Worm (Caenorhabditis elegans) whole organism, L1 larva: ENCODE results near the gene bud-31.

ENCODE experiments used
- F16B12.6 ChIP-seq: fragments of 150-350 bp; optimal IDR thresholded peaks from 2 replicates; lab custom pipeline; 2014; ENCODE audit warnings: missing biosample characterization, missing genetic modification characterization
- Y116A8C.19 ChIP-seq: sonication (generic microtip); optimal IDR thresholded peaks from 2 replicates; lab custom pipeline; 2016; ENCODE audit warnings: missing compliant biosample characterization, missing genetic modification characterization, borderline replicate concordance
- aha-1 ChIP-seq: fragments of 150-350 bp; optimal IDR thresholded peaks from 2 replicates; lab custom pipeline; 2014; ENCODE audit warnings: missing biosample characterization, missing genetic modification characterization
- ceh-63 ChIP-seq: fragments of 200-800 bp; sonication (Bioruptor generic); optimal IDR thresholded peaks from 2 replicates; lab custom pipeline; 2018; ENCODE audit warnings: mild to moderate bottlenecking, missing genetic modification characterization, missing compliant biosample characterization
- ceh-8 ChIP-seq: fragments of 200-800 bp; sonication (Bioruptor generic); optimal IDR thresholded peaks from 2 replicates; lab custom pipeline; 2018; ENCODE audit warnings: mild to moderate bottlenecking, missing genetic modification characterization, moderate library complexity, missing compliant biosample characterization
- ceh-82 ChIP-seq, 3 experiments: fragments of 150-350 bp in 1 of 3; sonication (generic microtip) in 2 of 3; optimal IDR thresholded peaks; 2 replicates each; lab custom pipeline; 2014 to 2017; ENCODE audit warnings: missing biosample characterization in 3 of 3, missing genetic modification characterization in 3 of 3
- ceh-88 ChIP-seq: fragments of 200-800 bp; sonication (Bioruptor generic); IDR thresholded peaks from 2 replicates; pipeline ENCODE4 v1.3.6; 2022; ENCODE audit warnings: missing genetic modification characterization, missing compliant biosample characterization
- dpl-1 ChIP-seq, 3 experiments: fragments of 150-350 bp in 2 of 3; sonication (generic microtip) in 1 of 3; optimal IDR thresholded peaks; 2 replicates each; lab custom pipeline; 2014 to 2017; ENCODE audit warnings: missing biosample characterization in 3 of 3, missing genetic modification characterization in 3 of 3, missing genetic modification reagents in 3 of 3
- dsc-1 ChIP-seq: sonication (generic microtip); optimal IDR thresholded peaks from 2 replicates; lab custom pipeline; 2016; ENCODE audit warnings: mild to moderate bottlenecking, missing genetic modification characterization, missing compliant biosample characterization
- efl-1 ChIP-seq, 4 experiments: fragments of 150-350 bp; optimal IDR thresholded peaks in 3 of 4; peaks in 1 of 4; 1 replicate in 1 of 4; 2 replicates in 3 of 4; lab custom pipeline; 2014; ENCODE audit warnings: missing biosample characterization in 2 of 4, missing genetic modification characterization in 2 of 4, missing genetic modification reagents in 2 of 4
- egl-13 ChIP-seq: sonication (generic microtip); optimal IDR thresholded peaks from 2 replicates; lab custom pipeline; 2016; ENCODE audit warnings: missing genotype, missing genetic modification reagents, missing genetic modification characterization, missing compliant biosample characterization
- egl-27 ChIP-seq, 2 experiments: fragments of 150-350 bp in 1 of 2; sonication (generic microtip); optimal IDR thresholded peaks; 3 replicates each; lab custom pipeline; 2017 to 2018; ENCODE audit warnings: missing biosample characterization in 2 of 2, missing genetic modification characterization in 2 of 2, missing genetic modification reagents in 2 of 2
- elt-2 ChIP-seq: sonication (generic microtip); optimal IDR thresholded peaks from 2 replicates; lab custom pipeline; 2016; ENCODE audit warnings: missing genetic modification characterization, mild to moderate bottlenecking, inconsistent platforms, missing compliant biosample characterization, missing genetic modification reagents
- ets-5 ChIP-seq: fragments of 200-800 bp; sonication (Bioruptor generic); IDR thresholded peaks from 2 replicates; pipeline ENCODE4 v1.3.6; 2022; ENCODE audit warnings: missing genetic modification characterization, missing compliant biosample characterization
- fkh-10 ChIP-seq: sonication (generic microtip); optimal IDR thresholded peaks from 2 replicates; lab custom pipeline; 2017; ENCODE audit warnings: missing biosample characterization, missing genetic modification reagents, missing genetic modification characterization
- fkh-4 ChIP-seq: sonication (generic microtip); optimal IDR thresholded peaks from 2 replicates; lab custom pipeline; 2016; ENCODE audit warnings: missing compliant biosample characterization, missing genetic modification characterization, borderline replicate concordance
- fkh-8 ChIP-seq: sonication (generic microtip); optimal IDR thresholded peaks from 2 replicates; lab custom pipeline; 2016; ENCODE audit warnings: mild to moderate bottlenecking, missing genetic modification characterization, missing compliant biosample characterization
- fos-1 ChIP-seq: fragments of 150-350 bp; optimal IDR thresholded peaks from 2 replicates; lab custom pipeline; 2014; ENCODE audit warnings: missing biosample characterization, missing genetic modification characterization
- irx-1 ChIP-seq: sonication (generic microtip); optimal IDR thresholded peaks from 2 replicates; lab custom pipeline; 2016; ENCODE audit warnings: missing genetic modification characterization, missing compliant biosample characterization
- jun-1 ChIP-seq: fragments of 150-350 bp; optimal IDR thresholded peaks from 2 replicates; lab custom pipeline; 2014; ENCODE audit warnings: missing biosample characterization, missing genetic modification reagents, missing genetic modification characterization
- lin-13 ChIP-seq: fragments of 150-350 bp; optimal IDR thresholded peaks from 2 replicates; lab custom pipeline; 2014; ENCODE audit warnings: missing biosample characterization, missing genetic modification reagents, missing genetic modification characterization
- lin-14 ChIP-seq: fragments of 200-800 bp; sonication (Bioruptor generic); optimal IDR thresholded peaks from 2 replicates; lab custom pipeline; 2018; ENCODE audit warnings: mild to moderate bottlenecking, missing genetic modification characterization, moderate library complexity, missing compliant biosample characterization
- lin-35 ChIP-seq, 2 experiments: fragments of 150-350 bp; optimal IDR thresholded peaks; 2 replicates each; lab custom pipeline; 2014; ENCODE audit warnings: missing biosample characterization in 2 of 2, missing genetic modification characterization in 2 of 2, missing genetic modification reagents in 2 of 2
- lsy-2 ChIP-seq, 2 experiments: fragments of 150-350 bp; optimal IDR thresholded peaks; 2 replicates each; lab custom pipeline; 2014; ENCODE audit warnings: missing biosample characterization in 2 of 2, missing genetic modification characterization in 2 of 2
- mab-9 ChIP-seq: fragments of 200-800 bp; sonication (Bioruptor generic); IDR thresholded peaks from 2 replicates; pipeline ENCODE4 v1.3.6; 2022; ENCODE audit warnings: missing genetic modification reagents, missing genetic modification characterization, missing compliant biosample characterization
- nhr-11 ChIP-seq: fragments of 150-350 bp; optimal IDR thresholded peaks from 2 replicates; lab custom pipeline; 2014; ENCODE audit warnings: missing biosample characterization, missing genetic modification characterization
- nhr-12 ChIP-seq: sonication (generic microtip); optimal IDR thresholded peaks from 2 replicates; lab custom pipeline; 2017; ENCODE audit warnings: missing biosample characterization, missing genetic modification characterization
- nhr-19 ChIP-seq: fragments of 200-800 bp; sonication (Bioruptor generic); conservative IDR thresholded peaks from 2 replicates; pipeline ENCODE4 v1.3.6; 2022; ENCODE audit warnings: missing genetic modification characterization, missing compliant biosample characterization
- nhr-20 ChIP-seq: sonication (generic microtip); optimal IDR thresholded peaks from 2 replicates; lab custom pipeline; 2016; ENCODE audit warnings: mild to moderate bottlenecking, missing genetic modification characterization, missing compliant biosample characterization
- nhr-237 ChIP-seq: fragments of 150-350 bp; optimal IDR thresholded peaks from 2 replicates; lab custom pipeline; 2014; ENCODE audit warnings: missing biosample characterization, missing genetic modification characterization
- nhr-28 ChIP-seq: fragments of 150-350 bp; optimal IDR thresholded peaks from 2 replicates; lab custom pipeline; 2014; ENCODE audit warnings: missing biosample characterization, missing genetic modification characterization
- nhr-76 ChIP-seq: sonication (generic microtip); optimal IDR thresholded peaks from 2 replicates; lab custom pipeline; 2017; ENCODE audit warnings: missing biosample characterization, missing genetic modification characterization
- nhr-77 ChIP-seq: fragments of 150-350 bp; optimal IDR thresholded peaks from 2 replicates; lab custom pipeline; 2014; ENCODE audit warnings: missing biosample characterization, missing genetic modification characterization
- nhr-84 ChIP-seq: sonication (generic microtip); optimal IDR thresholded peaks from 2 replicates; lab custom pipeline; 2017; ENCODE audit warnings: missing biosample characterization, missing genetic modification characterization
- pag-3 ChIP-seq: sonication (generic microtip); optimal IDR thresholded peaks from 2 replicates; lab custom pipeline; 2017; ENCODE audit warnings: missing genetic modification characterization, mild to moderate bottlenecking, missing compliant biosample characterization, antibody characterized with exemption, borderline replicate concordance; ENCODE audit not compliant: insufficient read depth
- pax-3 ChIP-seq: fragments of 200-800 bp; sonication (Bioruptor generic); optimal IDR thresholded peaks from 2 replicates; lab custom pipeline; 2018; ENCODE audit warnings: mild to moderate bottlenecking, missing genetic modification characterization, moderate library complexity, missing compliant biosample characterization
- pqm-1 ChIP-seq: sonication (generic microtip); optimal IDR thresholded peaks from 3 replicates; lab custom pipeline; 2017; ENCODE audit warnings: missing biosample characterization, missing genetic modification characterization
- skn-1 ChIP-seq: fragments of 150-350 bp; optimal IDR thresholded peaks from 2 replicates; lab custom pipeline; 2014; ENCODE audit warnings: missing biosample characterization, missing genetic modification characterization
- sox-4 ChIP-seq: sonication (generic microtip); optimal IDR thresholded peaks from 2 replicates; lab custom pipeline; 2016; ENCODE audit warnings: missing genetic modification characterization, missing compliant biosample characterization
- sptf-1 ChIP-seq: fragments of 150-350 bp; optimal IDR thresholded peaks from 2 replicates; lab custom pipeline; 2014; ENCODE audit warnings: missing biosample characterization, missing genetic modification characterization
- swsn-7 ChIP-seq: sonication (generic microtip); optimal IDR thresholded peaks from 2 replicates; lab custom pipeline; 2016; ENCODE audit warnings: missing genetic modification characterization, missing compliant biosample characterization
- tbx-2 ChIP-seq: sonication (generic microtip); optimal IDR thresholded peaks from 2 replicates; lab custom pipeline; 2016; ENCODE audit warnings: missing genetic modification characterization, missing compliant biosample characterization
- tlp-1 ChIP-seq: fragments of 150-350 bp; optimal IDR thresholded peaks from 2 replicates; lab custom pipeline; 2014; ENCODE audit warnings: missing biosample characterization, missing genetic modification characterization
- unc-30 ChIP-seq: sonication (generic microtip); optimal IDR thresholded peaks from 2 replicates; lab custom pipeline; 2017; ENCODE audit warnings: missing biosample characterization, missing genetic modification characterization
- xbp-1 ChIP-seq: sonication (generic microtip); optimal IDR thresholded peaks from 2 replicates; lab custom pipeline; 2016; ENCODE audit warnings: missing genetic modification characterization, missing compliant biosample characterization
- zip-4 ChIP-seq: fragments of 200-800 bp; sonication (Bioruptor generic); optimal IDR thresholded peaks from 2 replicates; lab custom pipeline; 2018; ENCODE audit warnings: mild to moderate bottlenecking, missing genetic modification characterization, moderate library complexity, missing compliant biosample characterization
- ztf-11 ChIP-seq, 2 experiments: sonication (generic microtip); optimal IDR thresholded peaks; 2 replicates each; lab custom pipeline; 2016 to 2017; ENCODE audit warnings: missing genetic modification characterization in 2 of 2, missing biosample characterization in 1 of 2, missing compliant biosample characterization in 1 of 2
- ztf-4 ChIP-seq: fragments of 150-350 bp; optimal IDR thresholded peaks from 2 replicates; lab custom pipeline; 2014; ENCODE audit warnings: missing biosample characterization, missing genetic modification characterization

Gene bud-31

DNA sequence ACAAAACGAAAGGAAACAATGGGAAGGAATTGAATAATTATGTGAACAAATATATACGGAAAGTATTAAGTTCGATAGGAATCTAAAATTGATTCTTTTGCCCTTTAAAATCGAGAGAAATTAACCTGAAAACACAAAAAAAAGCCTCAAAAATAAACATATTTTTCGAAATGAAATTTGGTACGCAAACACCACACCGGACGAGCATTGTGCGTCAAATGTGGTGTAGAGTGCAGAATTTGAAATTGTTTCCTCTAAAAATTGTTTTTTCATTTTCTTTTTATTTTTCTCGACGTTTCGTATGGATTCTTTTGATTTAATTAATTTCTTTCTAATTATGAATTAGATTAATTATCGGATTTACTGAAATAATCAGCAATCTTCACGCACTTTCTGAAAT is 938 bp downstream of the bud-31 start (continued):
- no peak for TF ChIP-seq ets-5
- TF ChIP-seq egl-27 (tag; optimal IDR thresholded peaks at IDR 0.05; lab: Kevin White, UChicago): no peak
- TF ChIP-seq sox-4 (tag; lab: Kevin White, UChicago): no peak
- TF ChIP-seq fos-1 (tag; lab: Kevin White, UChicago): no peak
- peak; percentile 37 to 63 (median 48) for TF ChIP-seq dpl-1 (GFP tag; optimal IDR thresholded peaks at IDR 0.05; lab: Kevin White, UChicago)
- TF ChIP-seq zip-4: no peak
- TF ChIP-seq ztf-4: no peak
- TF ChIP-seq tbx-2: no peak
- TF ChIP-seq nhr-28: no peak
- no peak for TF ChIP-seq pag-3 (tag; lab: Kevin White, UChicago)
- TF ChIP-seq egl-13: no peak
- no peak for TF ChIP-seq aha-1 (tag; lab: Kevin White, UChicago)
- TF ChIP-seq nhr-77 (tag; lab: Kevin White, UChicago): no peak
- TF ChIP-seq fkh-10 (GFP tag; lab: Kevin White, UChicago): no peak
- TF ChIP-seq lsy-2 (tag; optimal IDR thresholded peaks at IDR 0.05; lab: Kevin White, UChicago): peak; percentile 35 to 62
- TF ChIP-seq ceh-63 (GFP tag; lab: Kevin White, UChicago): no peak
- TF ChIP-seq ceh-88 (GFP tag; lab: Robert Waterston, UW): no peak
- TF ChIP-seq elt-2 (tag; lab: Kevin White, UChicago): no peak
- TF ChIP-seq nhr-12: no peak
- no peak for TF ChIP-seq fkh-8 (tag; lab: Kevin White, UChicago)
- no peak for TF ChIP-seq nhr-84 (tag; lab: Kevin White, UChicago)
- no peak for TF ChIP-seq skn-1 (tag; lab: Kevin White, UChicago)
- TF ChIP-seq tlp-1 (tag; lab: Kevin White, UChicago): no peak
- no peak for TF ChIP-seq lin-13
- no peak for TF ChIP-seq unc-30 (tag; lab: Kevin White, UChicago)
- TF ChIP-seq ceh-8: no peak
- TF ChIP-seq F16B12.6: peak; percentile 87
- no peak for TF ChIP-seq mab-9 (GFP tag; lab: Robert Waterston, UW)
- TF ChIP-seq nhr-19: no peak
- TF ChIP-seq nhr-20 (tag; lab: Kevin White, UChicago): no peak
- TF ChIP-seq fkh-4: no peak
- TF ChIP-seq jun-1 (tag; lab: Kevin White, UChicago): no peak
- no peak for TF ChIP-seq sptf-1
- no peak for TF ChIP-seq pqm-1 (tag; lab: Kevin White, UChicago)
- peak; percentile 36 to 61 for TF ChIP-seq efl-1 (optimal IDR thresholded peaks at IDR 0.05; lab: Kevin White, UChicago)
- peak; percentile 60 to 96 for TF ChIP-seq efl-1 (GFP tag; optimal IDR thresholded peaks at IDR 0.05 in 1 of 2; lab: Kevin White, UChicago)
- peak; percentile 44 to 71 for TF ChIP-seq lin-35 (GFP tag; optimal IDR thresholded peaks at IDR 0.05; lab: Kevin White, UChicago)
- peak; percentile 20 for TF ChIP-seq swsn-7 (tag; lab: Kevin White, UChicago)
- TF ChIP-seq irx-1: no peak
- no peak for TF ChIP-seq dsc-1 (tag; lab: Kevin White, UChicago)
- no peak for TF ChIP-seq nhr-237 (tag; lab: Kevin White, UChicago)
- no peak for TF ChIP-seq nhr-11 (tag; lab: Kevin White, UChicago)
- TF ChIP-seq Y116A8C.19 (tag; lab: Kevin White, UChicago): no peak
- no peak for TF ChIP-seq xbp-1 (tag; lab: Kevin White, UChicago)
- no peak for TF ChIP-seq ceh-82 (tag; optimal IDR thresholded peaks at IDR 0.05; lab: Kevin White, UChicago)
- TF ChIP-seq pax-3 (tag; lab: Kevin White, UChicago): no peak
- no peak for TF ChIP-seq nhr-76 (tag; lab: Kevin White, UChicago)
- no peak for TF ChIP-seq ztf-11 (tag; optimal IDR thresholded peaks at IDR 0.05; lab: Kevin White, UChicago)
- TF ChIP-seq lin-14: peak; percentile 16
